Fruit fly (Drosophila melanogaster) whole organism, embryonic: ENCODE data around the gene Cyp4ac2.

Experiments
- Ada2b ChIP-seq: fragments of 200-800 bp; sonication (Bioruptor generic); IDR thresholded peaks from 2 replicates; pipeline ENCODE4 v1.3.6; 2022; ENCODE audit warnings: missing biosample characterization, missing genetic modification characterization
- Antp ChIP-seq: fragments of 200-800 bp; sonication (Bioruptor generic); optimal IDR thresholded peaks from 3 replicates; lab custom pipeline; 2016; ENCODE audit warnings: missing biosample characterization, missing genetic modification characterization
- BtbVII ChIP-seq: fragments of 200-800 bp; sonication (Bioruptor generic); optimal IDR thresholded peaks from 3 replicates; lab custom pipeline; 2017; ENCODE audit warnings: missing biosample characterization, mild to moderate bottlenecking, missing genetic modification characterization
- CG10267 ChIP-seq: fragments of 200-800 bp; sonication (Bioruptor generic); optimal IDR thresholded peaks from 2 replicates; lab custom pipeline; 2018; ENCODE audit warnings: missing biosample characterization, mild to moderate bottlenecking, missing genetic modification characterization, moderate library complexity
- CG10462 ChIP-seq: fragments of 200-800 bp; sonication (Bioruptor generic); optimal IDR thresholded peaks from 2 replicates; lab custom pipeline; 2016; ENCODE audit warnings: missing biosample characterization, missing genetic modification characterization
- CG11085 ChIP-seq: fragments of 200-800 bp; sonication (Bioruptor generic); IDR thresholded peaks from 2 replicates; pipeline ENCODE4 v1.3.6; 2022; ENCODE audit warnings: missing biosample characterization, missing genetic modification characterization
- CG12155 ChIP-seq: fragments of 200-800 bp; sonication (Bioruptor generic); optimal IDR thresholded peaks from 3 replicates; lab custom pipeline; 2016; ENCODE audit warnings: missing biosample characterization, missing genetic modification characterization
- CG12299 ChIP-seq: fragments of 200-800 bp; sonication (Bioruptor generic); optimal IDR thresholded peaks from 2 replicates; lab custom pipeline; 2018; ENCODE audit warnings: missing biosample characterization, mild to moderate bottlenecking, missing genetic modification characterization
- CG12769 ChIP-seq: fragments of 200-800 bp; sonication (Bioruptor generic); optimal IDR thresholded peaks from 2 replicates; lab custom pipeline; 2019; ENCODE audit warnings: missing biosample characterization, mild to moderate bottlenecking, missing genetic modification characterization, moderate library complexity
- CG17359 ChIP-seq: fragments of 200-800 bp; sonication (Bioruptor generic); optimal IDR thresholded peaks from 3 replicates; lab custom pipeline; 2018; ENCODE audit warnings: missing biosample characterization, mild to moderate bottlenecking, missing genetic modification characterization, moderate library complexity
- CG17361 ChIP-seq: fragments of 200-800 bp; sonication (Bioruptor generic); IDR thresholded peaks from 3 replicates; pipeline ENCODE4 v1.3.6; 2022; ENCODE audit warnings: missing biosample characterization, missing genetic modification characterization
- CG17612 ChIP-seq: fragments of 200-800 bp; sonication (Bioruptor generic); IDR thresholded peaks from 2 replicates; pipeline ENCODE4 v1.3.6; 2022; ENCODE audit warnings: missing biosample characterization, missing genetic modification characterization
- CG18011 ChIP-seq: fragments of 200-800 bp; sonication (Bioruptor generic); optimal IDR thresholded peaks from 2 replicates; lab custom pipeline; 2017; ENCODE audit warnings: missing biosample characterization, missing genetic modification characterization, mild to moderate bottlenecking, moderate library complexity, missing genotype
- CG18476 ChIP-seq: fragments of 200-800 bp; sonication (Bioruptor generic); optimal IDR thresholded peaks from 2 replicates; lab custom pipeline; 2016; ENCODE audit warnings: missing biosample characterization, mild to moderate bottlenecking, missing genetic modification characterization
- CG18619 ChIP-seq: fragments of 200-800 bp; sonication (Bioruptor generic); optimal IDR thresholded peaks from 3 replicates; lab custom pipeline; 2017; ENCODE audit warnings: missing biosample characterization, mild to moderate bottlenecking, missing genetic modification characterization
- CG30431 ChIP-seq: fragments of 200-800 bp; sonication (Bioruptor generic); optimal IDR thresholded peaks from 2 replicates; lab custom pipeline; 2017; ENCODE audit warnings: missing biosample characterization, missing genetic modification characterization
- CG31388 ChIP-seq: fragments of 200-800 bp; sonication (Bioruptor generic); optimal IDR thresholded peaks from 2 replicates; lab custom pipeline; 2016; ENCODE audit warnings: missing biosample characterization, missing genetic modification characterization
- CG33557 ChIP-seq: fragments of 200-800 bp; sonication (Bioruptor generic); optimal IDR thresholded peaks from 2 replicates; lab custom pipeline; 2019; ENCODE audit warnings: missing biosample characterization, mild to moderate bottlenecking, missing genetic modification characterization, moderate library complexity
- CG34224 ChIP-seq: fragments of 200-800 bp; sonication (Bioruptor generic); IDR thresholded peaks from 3 replicates; pipeline ENCODE4 v1.3.6; 2022; ENCODE audit warnings: missing biosample characterization, missing genetic modification characterization; ENCODE audit not compliant: partially characterized antibody
- CG4328 ChIP-seq: fragments of 200-800 bp; sonication (Bioruptor generic); optimal IDR thresholded peaks from 3 replicates; lab custom pipeline; 2017; ENCODE audit warnings: missing biosample characterization, missing genetic modification reagents, missing genetic modification characterization
- CG6175 ChIP-seq: fragments of 200-800 bp; sonication (Bioruptor generic); IDR thresholded peaks from 3 replicates; pipeline ENCODE4 v1.3.6; 2022; ENCODE audit warnings: missing biosample characterization, missing genetic modification characterization
- CG7271 ChIP-seq: fragments of 200-800 bp; sonication (Bioruptor generic); optimal IDR thresholded peaks from 2 replicates; lab custom pipeline; 2018; ENCODE audit warnings: missing biosample characterization, mild to moderate bottlenecking, missing genetic modification characterization, moderate library complexity
- CG7963 ChIP-seq: fragments of 200-800 bp; sonication (Bioruptor generic); IDR thresholded peaks from 3 replicates; pipeline ENCODE4 v1.3.6; 2022; ENCODE audit warnings: missing biosample characterization, missing genetic modification characterization; ENCODE audit not compliant: partially characterized antibody
- CTCF ChIP-seq: fragments of 200-800 bp; sonication (Bioruptor generic); optimal IDR thresholded peaks from 2 replicates; lab custom pipeline; 2017; ENCODE audit warnings: missing biosample characterization, mild to moderate bottlenecking, missing genetic modification characterization, moderate library complexity
- Fer2 ChIP-seq: fragments of 200-800 bp; sonication (Bioruptor generic); optimal IDR thresholded peaks from 2 replicates; lab custom pipeline; 2018; ENCODE audit warnings: missing biosample characterization, mild to moderate bottlenecking, missing genetic modification characterization, moderate library complexity
- Fer3 ChIP-seq: fragments of 200-800 bp; sonication (Bioruptor generic); optimal IDR thresholded peaks from 2 replicates; lab custom pipeline; 2018; ENCODE audit warnings: missing biosample characterization, mild to moderate bottlenecking, missing genetic modification characterization, moderate library complexity
- Mes4 ChIP-seq: fragments of 200-800 bp; sonication (Bioruptor generic); optimal IDR thresholded peaks from 2 replicates; lab custom pipeline; 2016; ENCODE audit warnings: missing biosample characterization, missing genetic modification characterization
- Myb ChIP-seq: fragments of 200-800 bp; sonication (Bioruptor generic); optimal IDR thresholded peaks from 2 replicates; lab custom pipeline; 2016; ENCODE audit warnings: missing biosample characterization, missing genetic modification characterization
- NC2α ChIP-seq: fragments of 200-800 bp; sonication (Bioruptor generic); optimal IDR thresholded peaks from 2 replicates; lab custom pipeline; 2016; ENCODE audit warnings: missing biosample characterization, missing genetic modification characterization
- PHDP ChIP-seq: fragments of 200-800 bp; sonication (Bioruptor generic); optimal IDR thresholded peaks from 3 replicates; lab custom pipeline; 2018; ENCODE audit warnings: missing biosample characterization, mild to moderate bottlenecking, missing genetic modification characterization, moderate library complexity
- Rx ChIP-seq: fragments of 200-800 bp; sonication (Bioruptor generic); IDR thresholded peaks from 2 replicates; pipeline ENCODE4 v1.3.6; 2022; ENCODE audit warnings: missing biosample characterization, missing genetic modification characterization
- Six4 ChIP-seq: fragments of 200-800 bp; sonication (Bioruptor generic); optimal IDR thresholded peaks from 2 replicates; lab custom pipeline; 2016; ENCODE audit warnings: missing biosample characterization, missing genetic modification characterization
- Vsx1 ChIP-seq: fragments of 200-800 bp; sonication (Bioruptor generic); optimal IDR thresholded peaks from 2 replicates; lab custom pipeline; 2017; ENCODE audit warnings: missing biosample characterization, mild to moderate bottlenecking, missing genetic modification characterization, missing genetic modification reagents
- Xbp1 ChIP-seq: fragments of 200-800 bp; sonication (Bioruptor generic); optimal IDR thresholded peaks from 3 replicates; lab custom pipeline; 2016; ENCODE audit warnings: missing biosample characterization, mild to moderate bottlenecking, missing genetic modification characterization
- bowl ChIP-seq: fragments of 200-800 bp; sonication (Bioruptor generic); IDR thresholded peaks from 2 replicates; pipeline ENCODE4 v1.3.6; 2022; ENCODE audit warnings: missing biosample characterization, missing genetic modification characterization
- cas ChIP-seq: fragments of 200-800 bp; sonication (Bioruptor generic); IDR thresholded peaks from 2 replicates; pipeline ENCODE4 v1.3.6; 2022; ENCODE audit warnings: missing biosample characterization, missing genetic modification characterization
- da ChIP-seq: fragments of 200-800 bp; sonication (Bioruptor generic); optimal IDR thresholded peaks from 2 replicates; lab custom pipeline; 2016; ENCODE audit warnings: missing biosample characterization, missing genetic modification characterization
- danr ChIP-seq: fragments of 200-800 bp; sonication (Bioruptor generic); IDR thresholded peaks from 2 replicates; pipeline ENCODE4 v1.3.6; 2022; ENCODE audit warnings: missing biosample characterization, missing genetic modification characterization
- dmrt99B ChIP-seq: fragments of 200-800 bp; sonication (Bioruptor generic); optimal IDR thresholded peaks from 2 replicates; lab custom pipeline; 2018; ENCODE audit warnings: missing biosample characterization, mild to moderate bottlenecking, missing genetic modification characterization, moderate library complexity
- dpn ChIP-seq, 2 experiments: fragments of 200-800 bp; sonication (Bioruptor generic); optimal IDR thresholded peaks; 3 replicates each; lab custom pipeline; 2016; ENCODE audit warnings: missing biosample characterization in 2 of 2, missing genetic modification characterization in 2 of 2
- grn ChIP-seq: fragments of 200-800 bp; sonication (Bioruptor generic); optimal IDR thresholded peaks from 3 replicates; lab custom pipeline; 2017; ENCODE audit warnings: missing biosample characterization, missing genetic modification characterization
- gt ChIP-seq: fragments of 200-800 bp; sonication (Bioruptor generic); IDR thresholded peaks from 2 replicates; pipeline ENCODE4 v1.3.6; 2022; ENCODE audit warnings: missing biosample characterization, missing genetic modification characterization
- hbn ChIP-seq: fragments of 200-800 bp; sonication (Bioruptor generic); IDR thresholded peaks from 2 replicates; pipeline ENCODE4 v1.3.6; 2022; ENCODE audit warnings: missing biosample characterization, missing genetic modification characterization; ENCODE audit not compliant: partially characterized antibody
- jing ChIP-seq: fragments of 200-800 bp; sonication (Bioruptor generic); optimal IDR thresholded peaks from 2 replicates; lab custom pipeline; 2018; ENCODE audit warnings: missing biosample characterization, mild to moderate bottlenecking, missing genetic modification characterization
- maf-S ChIP-seq: fragments of 200-800 bp; sonication (Bioruptor generic); optimal IDR thresholded peaks from 2 replicates; lab custom pipeline; 2016; ENCODE audit warnings: missing biosample characterization, missing genetic modification characterization
- nerfin-1 ChIP-seq: fragments of 200-800 bp; sonication (Bioruptor generic); optimal IDR thresholded peaks from 3 replicates; lab custom pipeline; 2019; ENCODE audit warnings: missing biosample characterization, mild to moderate bottlenecking, missing genetic modification characterization, moderate library complexity
- onecut ChIP-seq: fragments of 200-800 bp; sonication (Bioruptor generic); IDR thresholded peaks from 2 replicates; pipeline ENCODE4 v1.3.6; 2022; ENCODE audit warnings: missing biosample characterization, missing genetic modification characterization
- pita ChIP-seq: fragments of 200-800 bp; sonication (Bioruptor generic); optimal IDR thresholded peaks from 2 replicates; lab custom pipeline; 2017; ENCODE audit warnings: missing biosample characterization, mild to moderate bottlenecking, missing genetic modification characterization
- run ChIP-seq: fragments of 200-800 bp; sonication (Bioruptor generic); optimal IDR thresholded peaks from 3 replicates; lab custom pipeline; 2018; ENCODE audit warnings: missing biosample characterization, mild to moderate bottlenecking, missing genetic modification characterization
- sr ChIP-seq: fragments of 200-800 bp; sonication (Bioruptor generic); IDR thresholded peaks from 3 replicates; pipeline ENCODE4 v1.3.6; 2022; ENCODE audit warnings: missing biosample characterization, missing genetic modification characterization
- sug ChIP-seq: fragments of 200-800 bp; optimal IDR thresholded peaks from 2 replicates; lab custom pipeline; 2019; ENCODE audit warnings: missing biosample characterization, mild to moderate bottlenecking, missing genetic modification characterization, moderate library complexity
- tap ChIP-seq: fragments of 200-800 bp; optimal IDR thresholded peaks from 3 replicates; lab custom pipeline; 2019; ENCODE audit warnings: missing biosample characterization, mild to moderate bottlenecking, missing genetic modification characterization, moderate library complexity

The Cyp4ac2 gene

dm6 chr2L:5237175-5237753 lies 28.9 kb upstream of the Cyp4ac2 start (continued):
- TF ChIP-seq gt = no peak
- no peak for TF ChIP-seq danr
- no peak for TF ChIP-seq Fer2
- TF ChIP-seq tap (tag; lab: Kevin White, UChicago) = peak; percentile 9
- TF ChIP-seq Six4 (GFP tag; lab: Kevin White, UChicago) = peak; percentile 10
- no peak for TF ChIP-seq jing (GFP tag; lab: Kevin White, UChicago)
- no peak for TF ChIP-seq CG18619 (GFP tag; lab: Kevin White, UChicago)
- no peak for TF ChIP-seq CG17612 (GFP tag; lab: Robert Waterston, UW)
- no peak for TF ChIP-seq CG12769 (tag; lab: Kevin White, UChicago)
- no peak for TF ChIP-seq sug (tag; lab: Kevin White, UChicago)
- no peak for TF ChIP-seq CG7963 (GFP tag; lab: Robert Waterston, UW)
- TF ChIP-seq CG12155 (GFP tag; lab: Kevin White, UChicago) = no peak
- TF ChIP-seq Xbp1 (GFP tag; lab: Kevin White, UChicago) = no peak
- TF ChIP-seq CG10462 (GFP tag; lab: Kevin White, UChicago) = no peak
- TF ChIP-seq CG18011 (GFP tag; lab: Kevin White, UChicago) = no peak
- TF ChIP-seq CG4328 (GFP tag; lab: Kevin White, UChicago) = no peak
- peak; percentile 24 for TF ChIP-seq PHDP (tag; lab: Kevin White, UChicago)
- TF ChIP-seq Antp = no peak
- TF ChIP-seq Ada2b (GFP tag; lab: Robert Waterston, UW) = no peak
- no peak for TF ChIP-seq pita (GFP tag; lab: Kevin White, UChicago)
- TF ChIP-seq CG30431 (GFP tag; lab: Kevin White, UChicago) = no peak
- TF ChIP-seq NC2α (GFP tag; lab: Kevin White, UChicago) = no peak
- peak; percentile 92 for TF ChIP-seq CG34224 (GFP tag; lab: Robert Waterston, UW)
- no peak for TF ChIP-seq da (GFP tag; lab: Kevin White, UChicago)
- no peak for TF ChIP-seq maf-S
- TF ChIP-seq cas = no peak
- TF ChIP-seq dmrt99B (tag; lab: Kevin White, UChicago) = no peak
- peak; percentile 31 for TF ChIP-seq nerfin-1 (tag; lab: Kevin White, UChicago)
- TF ChIP-seq CG31388 = no peak
- TF ChIP-seq CG11085 (GFP tag; lab: Robert Waterston, UW) = no peak
- peak; percentile 96 for TF ChIP-seq grn
- TF ChIP-seq BtbVII (GFP tag; lab: Kevin White, UChicago) = peak; percentile 32
- no peak for TF ChIP-seq CG12299 (tag; lab: Kevin White, UChicago)
- peak; percentile 52; the same call in 1 of the 2 replicates for TF ChIP-seq onecut (GFP tag; lab: Robert Waterston, UW)
- no peak for TF ChIP-seq Mes4
- no peak; the same call in 1 of the 2 replicates for TF ChIP-seq bowl
- TF ChIP-seq CG33557 (GFP tag; lab: Kevin White, UChicago) = no peak
- TF ChIP-seq run = no peak
- TF ChIP-seq Rx (GFP tag; lab: Robert Waterston, UW) = no peak
- TF ChIP-seq CG10267 (tag; lab: Kevin White, UChicago) = peak; percentile 8
- TF ChIP-seq CTCF (GFP tag; lab: Kevin White, UChicago) = no peak
- peak; percentile 24 for TF ChIP-seq CG17359 (tag; lab: Kevin White, UChicago)
- no peak for TF ChIP-seq Fer3 (tag; lab: Kevin White, UChicago)
- TF ChIP-seq dpn (GFP tag; optimal IDR thresholded peaks at IDR 0.05; lab: Kevin White, UChicago) = no peak
- TF ChIP-seq Myb (GFP tag; lab: Kevin White, UChicago) = no peak
- TF ChIP-seq Vsx1 (GFP tag; lab: Kevin White, UChicago) = no peak
- no peak for TF ChIP-seq CG18476 (GFP tag; lab: Kevin White, UChicago)
- TF ChIP-seq CG6175 (GFP tag; lab: Robert Waterston, UW) = no peak
- no peak for TF ChIP-seq sr
- no peak for TF ChIP-seq CG17361 (GFP tag; lab: Robert Waterston, UW)
- peak; percentile 78 for TF ChIP-seq hbn
- no peak for TF ChIP-seq CG7271 (tag; lab: Kevin White, UChicago)
